Fruit fly (Drosophila melanogaster) whole organism, pupa: ENCODE data around the gene Grik.

ENCODE experiments used
- CG10348 ChIP-seq: fragments of 200-800 bp; sonication (Bioruptor generic); IDR thresholded peaks from 2 replicates; pipeline ENCODE4 v1.3.6; 2022; ENCODE audit warnings: missing biosample characterization, missing genetic modification characterization
- CG12605 ChIP-seq: fragments of 200-800 bp; sonication (Bioruptor generic); IDR thresholded peaks from 2 replicates; pipeline ENCODE4 v1.3.6; 2022; ENCODE audit warnings: missing biosample characterization, missing genetic modification characterization
- CG13204 ChIP-seq: fragments of 200-800 bp; sonication (Bioruptor generic); optimal IDR thresholded peaks from 2 replicates; lab custom pipeline; 2018; ENCODE audit warnings: missing biosample characterization, mild to moderate bottlenecking, missing genetic modification characterization, moderate library complexity
- CG14655 ChIP-seq: fragments of 200-800 bp; sonication (Bioruptor generic); optimal IDR thresholded peaks from 3 replicates; lab custom pipeline; 2017; ENCODE audit warnings: mild to moderate bottlenecking, missing biosample characterization, missing genetic modification reagents, missing genetic modification characterization
- CG15710 ChIP-seq: fragments of 200-800 bp; sonication (Bioruptor generic); optimal IDR thresholded peaks from 2 replicates; lab custom pipeline; 2018; ENCODE audit warnings: missing biosample characterization, mild to moderate bottlenecking, missing genetic modification characterization, moderate library complexity
- CG17806 ChIP-seq: fragments of 200-800 bp; sonication (Bioruptor generic); optimal IDR thresholded peaks from 2 replicates; lab custom pipeline; 2018; ENCODE audit warnings: missing biosample characterization, mild to moderate bottlenecking, missing genetic modification characterization, moderate library complexity
- CG32121 ChIP-seq: fragments of 200-800 bp; sonication (Bioruptor generic); IDR thresholded peaks from 2 replicates; pipeline ENCODE4 v1.3.6; 2022; ENCODE audit warnings: missing biosample characterization, missing genetic modification characterization
- CG34367 ChIP-seq: fragments of 200-800 bp; sonication (Bioruptor generic); optimal IDR thresholded peaks from 2 replicates; lab custom pipeline; 2018; ENCODE audit warnings: missing biosample characterization, mild to moderate bottlenecking, missing genetic modification characterization
- CG4496 ChIP-seq: fragments of 200-800 bp; sonication (Bioruptor generic); IDR thresholded peaks from 3 replicates; pipeline ENCODE4 v1.3.6; 2022; ENCODE audit warnings: missing biosample characterization, missing genetic modification characterization
- CG8159 ChIP-seq: fragments of 200-800 bp; sonication (Bioruptor generic); optimal IDR thresholded peaks from 3 replicates; lab custom pipeline; 2018; ENCODE audit warnings: missing biosample characterization, mild to moderate bottlenecking, missing genetic modification characterization, moderate library complexity
- CG8301 ChIP-seq: fragments of 200-800 bp; sonication (Bioruptor generic); optimal IDR thresholded peaks from 2 replicates; lab custom pipeline; 2018; ENCODE audit warnings: missing biosample characterization, mild to moderate bottlenecking, missing genetic modification characterization
- CG9948 ChIP-seq: fragments of 200-800 bp; sonication (Bioruptor generic); optimal IDR thresholded peaks from 2 replicates; lab custom pipeline; 2018; ENCODE audit warnings: missing biosample characterization, mild to moderate bottlenecking, missing genetic modification characterization, moderate library complexity
- D1 ChIP-seq: fragments of 200-800 bp; sonication (Bioruptor generic); optimal IDR thresholded peaks from 2 replicates; lab custom pipeline; 2018; ENCODE audit warnings: missing biosample characterization, mild to moderate bottlenecking, missing genetic modification characterization, moderate library complexity
- EcR ChIP-seq: fragments of 200-800 bp; sonication (Bioruptor generic); optimal IDR thresholded peaks from 3 replicates; lab custom pipeline; 2019; ENCODE audit warnings: missing biosample characterization, missing genetic modification characterization, mild to moderate bottlenecking, moderate library complexity, missing genetic modification reagents
- Ets98B ChIP-seq: fragments of 200-800 bp; sonication (Bioruptor generic); IDR thresholded peaks from 2 replicates; pipeline ENCODE4 v1.3.6; 2022; ENCODE audit warnings: missing biosample characterization, missing genetic modification characterization
- Pif1A ChIP-seq: fragments of 200-800 bp; sonication (Bioruptor generic); optimal IDR thresholded peaks from 3 replicates; lab custom pipeline; 2016; ENCODE audit warnings: missing biosample characterization, missing genetic modification characterization
- Pif1B ChIP-seq: fragments of 200-800 bp; sonication (Bioruptor generic); optimal IDR thresholded peaks from 3 replicates; lab custom pipeline; 2016; ENCODE audit warnings: missing biosample characterization, missing genetic modification characterization
- Snoo ChIP-seq: fragments of 200-800 bp; sonication (Bioruptor generic); optimal IDR thresholded peaks from 3 replicates; lab custom pipeline; 2017; ENCODE audit warnings: missing biosample characterization, mild to moderate bottlenecking, missing genetic modification characterization, inconsistent platforms
- fd96Ca ChIP-seq: fragments of 200-800 bp; sonication (Bioruptor generic); IDR thresholded peaks from 3 replicates; pipeline ENCODE4 v1.3.6; 2022; ENCODE audit warnings: missing biosample characterization, missing genetic modification characterization
- gl ChIP-seq: fragments of 200-800 bp; sonication (Bioruptor generic); optimal IDR thresholded peaks from 2 replicates; lab custom pipeline; 2018; ENCODE audit warnings: missing biosample characterization, mild to moderate bottlenecking, missing genetic modification characterization
- rn ChIP-seq: fragments of 200-800 bp; sonication (Bioruptor generic); IDR thresholded peaks from 2 replicates; pipeline ENCODE4 v1.3.6; 2022; ENCODE audit warnings: missing biosample characterization, missing genetic modification characterization

Gene Grik

dm6 chr3R:20948448-20949174, 46.9 kb downstream of the Grik start, which contains the start of gene Atpalpha:
Atpalpha (plus strand) TSS chr3R:20948714.
- TF ChIP-seq CG34367 (tag; lab: Kevin White, UChicago) (no peak), CG32121 (GFP tag; lab: Robert Waterston, UW) (no peak), CG9948 (tag; lab: Kevin White, UChicago) (no peak), gl (tag; lab: Kevin White, UChicago) (no peak), CG10348 (GFP tag; lab: Robert Waterston, UW) (no peak), Snoo (tag; lab: Kevin White, UChicago) (no peak), Pif1B (GFP tag; lab: Kevin White, UChicago) (no peak), D1 (tag; lab: Kevin White, UChicago) (no peak), CG8301 (tag; lab: Kevin White, UChicago) (no peak), EcR (no peak), CG13204 (GFP tag; lab: Kevin White, UChicago) (no peak), CG8159 (tag; lab: Kevin White, UChicago) (no peak), CG12605 (no peak), CG14655 (GFP tag; lab: Kevin White, UChicago) (no peak), Ets98B (GFP tag; lab: Robert Waterston, UW) (no peak), CG15710 (tag; lab: Kevin White, UChicago) (no peak)

DNA sequence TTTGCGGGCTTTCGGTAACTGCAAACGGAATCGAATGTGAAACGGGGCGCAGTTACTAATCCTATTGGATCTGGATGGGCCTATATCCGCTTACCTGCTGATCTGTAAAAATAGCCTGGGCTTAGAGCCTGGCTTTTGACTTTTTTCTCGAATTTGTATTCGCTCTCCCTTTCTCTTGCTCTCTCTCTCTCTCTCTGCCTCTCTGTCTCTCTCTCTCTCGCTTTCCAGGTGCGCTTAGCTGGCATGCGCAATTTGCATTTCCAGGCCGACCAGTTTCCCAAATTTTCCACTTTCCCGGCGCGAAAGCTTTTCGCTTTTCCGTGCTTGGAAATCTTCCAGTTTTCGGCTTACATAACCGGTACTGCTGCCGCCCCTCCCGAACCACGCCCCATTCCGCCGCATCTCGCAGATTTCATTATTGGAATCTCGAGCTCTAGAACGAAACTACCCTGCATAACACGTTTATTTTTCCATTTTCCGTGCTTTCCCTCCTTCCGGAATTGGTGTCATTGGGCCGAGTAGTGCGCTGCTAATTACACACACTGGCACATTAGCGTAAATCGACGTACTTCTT, 47.5 kb downstream of the Grik start:
- TF ChIP-seq CG8301 (tag; lab: Kevin White, UChicago): peak; percentile 8
- no peak for TF ChIP-seq CG32121 (GFP tag; lab: Robert Waterston, UW)
- TF ChIP-seq rn (GFP tag; lab: Robert Waterston, UW): no peak
- peak; percentile 20; the same call in 1 of the 2 replicates for TF ChIP-seq Ets98B (GFP tag; lab: Robert Waterston, UW)
- TF ChIP-seq EcR: no peak
- no peak for TF ChIP-seq CG9948 (tag; lab: Kevin White, UChicago)
- no peak for TF ChIP-seq gl (tag; lab: Kevin White, UChicago)
- TF ChIP-seq CG14655 (GFP tag; lab: Kevin White, UChicago): no peak
- peak; percentile 33; the same call in 1 of the 3 replicates for TF ChIP-seq CG4496 (GFP tag; lab: Robert Waterston, UW)

DNA sequence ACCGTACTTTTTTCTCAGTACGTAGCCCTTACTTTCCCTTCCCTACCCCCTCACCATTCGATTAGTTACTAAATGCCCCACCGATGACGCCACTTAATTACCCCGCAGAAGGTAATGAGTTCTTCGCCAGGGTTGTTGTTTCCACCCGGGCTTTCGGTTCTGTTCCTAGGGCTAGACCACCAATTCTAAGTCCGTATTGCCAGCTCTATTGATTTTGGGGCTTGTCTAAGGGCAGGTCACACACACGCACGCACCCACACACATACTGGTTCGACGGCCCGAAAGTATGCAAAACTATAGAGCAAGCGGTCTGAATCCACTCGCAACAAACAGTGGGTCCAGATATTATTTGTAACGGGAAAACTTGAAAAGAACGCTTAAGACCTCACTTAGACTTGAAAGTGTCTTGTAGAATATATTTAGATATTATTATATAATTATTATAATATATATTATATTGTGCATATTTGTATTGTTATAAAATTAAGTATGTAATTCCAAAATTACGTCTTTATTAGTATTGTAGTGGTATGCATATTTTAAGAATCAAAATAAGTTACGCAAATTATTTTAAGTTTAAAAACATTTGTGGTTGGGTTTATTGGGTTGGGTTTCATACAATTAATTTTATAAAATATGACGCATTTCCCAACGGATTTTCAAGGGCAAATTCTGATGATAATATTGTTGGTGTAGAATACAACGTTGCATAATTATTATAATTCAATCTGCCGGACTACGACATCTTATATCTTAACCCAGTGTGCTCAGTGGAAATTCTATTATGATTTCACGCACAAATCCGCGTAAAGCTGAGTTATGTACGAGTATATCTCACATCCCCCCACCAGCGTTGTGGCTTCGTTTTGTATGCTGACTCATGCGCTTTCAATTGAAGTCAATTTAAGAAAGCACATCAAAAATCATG, 48.3 kb downstream of the Grik start:
- TF ChIP-seq CG14655 (GFP tag; lab: Kevin White, UChicago): no peak
- TF ChIP-seq Pif1B (GFP tag; lab: Kevin White, UChicago): no peak
- TF ChIP-seq D1 (tag; lab: Kevin White, UChicago): no peak
- TF ChIP-seq CG8159 (tag; lab: Kevin White, UChicago): peak; percentile 9
- TF ChIP-seq CG34367 (tag; lab: Kevin White, UChicago): no peak
- TF ChIP-seq CG9948 (tag; lab: Kevin White, UChicago): peak; percentile 14
- no peak for TF ChIP-seq EcR
- TF ChIP-seq Ets98B (GFP tag; lab: Robert Waterston, UW): no peak
- peak; percentile 18; the same call in 1 of the 3 replicates for TF ChIP-seq CG4496 (GFP tag; lab: Robert Waterston, UW)
- TF ChIP-seq rn (GFP tag; lab: Robert Waterston, UW): no peak
- TF ChIP-seq CG15710 (tag; lab: Kevin White, UChicago): no peak
- peak; percentile 23 for TF ChIP-seq CG32121 (GFP tag; lab: Robert Waterston, UW)
- peak; percentile 6 for TF ChIP-seq Pif1A (GFP tag; lab: Kevin White, UChicago)
- TF ChIP-seq CG17806 (tag; lab: Kevin White, UChicago): no peak
- TF ChIP-seq CG8301 (tag; lab: Kevin White, UChicago): no peak
- no peak for TF ChIP-seq Snoo (tag; lab: Kevin White, UChicago)
- TF ChIP-seq gl (tag; lab: Kevin White, UChicago): no peak
- no peak for TF ChIP-seq CG10348 (GFP tag; lab: Robert Waterston, UW)
- TF ChIP-seq fd96Ca: no peak
- no peak for TF ChIP-seq CG12605
- no peak for TF ChIP-seq CG13204 (GFP tag; lab: Kevin White, UChicago)

DNA sequence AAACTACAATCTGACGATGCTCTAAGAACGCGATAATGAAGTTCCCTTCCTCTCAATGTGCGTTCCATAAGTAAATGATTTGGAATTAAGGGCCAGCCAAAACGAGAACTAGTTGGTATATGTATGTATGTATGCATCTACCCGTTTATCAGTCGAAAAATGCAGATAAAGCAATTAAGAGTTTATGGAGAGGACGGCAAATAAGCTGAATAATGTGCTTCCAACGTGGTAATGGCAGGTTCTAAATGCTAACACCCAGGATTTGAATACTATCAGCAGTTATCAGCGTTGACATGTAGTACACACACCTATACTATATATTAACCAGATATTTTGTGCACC, 48.9 kb downstream of the Grik start:
- TF ChIP-seq CG15710 (tag; lab: Kevin White, UChicago) (no peak), CG8159 (tag; lab: Kevin White, UChicago) (no peak)
- TF ChIP-seq, all 21 proteins: peak for 0

dm6 chr3R:20951353-20951955, 49.7 kb downstream of the Grik start:
- TF ChIP-seq CG15710 (tag; lab: Kevin White, UChicago) (no peak), CG34367 (tag; lab: Kevin White, UChicago) (no peak), Pif1A (GFP tag; lab: Kevin White, UChicago) (no peak), gl (tag; lab: Kevin White, UChicago) (no peak), CG13204 (GFP tag; lab: Kevin White, UChicago) (no peak), Pif1B (GFP tag; lab: Kevin White, UChicago) (no peak), EcR (peak; percentile 19)
